Worm (Caenorhabditis elegans) whole organism, L3 larva: ENCODE results near the gene bus-1.

Experiments used
- aly-2 ChIP-seq: fragments of 150-350 bp; optimal IDR thresholded peaks from 2 replicates; lab custom pipeline; 2014; ENCODE audit warnings: missing biosample characterization, missing genetic modification characterization
- ama-1 ChIP-seq: fragments of 150-350 bp; optimal IDR thresholded peaks from 2 replicates; lab custom pipeline; 2018
- ceh-82 ChIP-seq: fragments of 150-350 bp; optimal IDR thresholded peaks from 2 replicates; lab custom pipeline; 2014; ENCODE audit warnings: missing biosample characterization, missing genetic modification characterization
- egl-27 ChIP-seq: sonication (generic microtip); optimal IDR thresholded peaks from 4 replicates; lab custom pipeline; 2017; ENCODE audit warnings: missing biosample characterization, missing genetic modification reagents, missing genetic modification characterization
- elt-1 ChIP-seq: fragments of 150-350 bp; optimal IDR thresholded peaks from 2 replicates; lab custom pipeline; 2014; ENCODE audit warnings: missing biosample characterization, missing genetic modification characterization
- mdl-1 ChIP-seq: fragments of 150-350 bp; optimal IDR thresholded peaks from 2 replicates; lab custom pipeline; 2014; ENCODE audit warnings: missing biosample characterization, missing genetic modification characterization
- nfya-1 ChIP-seq: sonication (generic microtip); optimal IDR thresholded peaks from 2 replicates; lab custom pipeline; 2017; ENCODE audit warnings: missing genetic modification characterization, mild to moderate bottlenecking, missing compliant biosample characterization, antibody characterized with exemption, moderate library complexity; ENCODE audit not compliant: insufficient read depth
- nhr-12 ChIP-seq: fragments of 150-350 bp; optimal IDR thresholded peaks from 2 replicates; lab custom pipeline; 2014; ENCODE audit warnings: missing biosample characterization, missing genetic modification characterization
- nhr-237 ChIP-seq: fragments of 150-350 bp; optimal IDR thresholded peaks from 2 replicates; lab custom pipeline; 2014; ENCODE audit warnings: missing biosample characterization, missing genetic modification characterization
- pqm-1 ChIP-seq: fragments of 150-350 bp; optimal IDR thresholded peaks from 2 replicates; lab custom pipeline; 2017; ENCODE audit warnings: missing biosample characterization, missing genetic modification characterization, inconsistent platforms
- unc-62 ChIP-seq: fragments of 150-350 bp; sonication (generic microtip); optimal IDR thresholded peaks from 4 replicates; lab custom pipeline; 2014; ENCODE audit warnings: missing biosample characterization, missing genetic modification reagents, missing genetic modification characterization
- zag-1 ChIP-seq: fragments of 150-350 bp; optimal IDR thresholded peaks from 2 replicates; lab custom pipeline; 2014; ENCODE audit warnings: missing biosample characterization, missing genetic modification characterization
- ztf-11 ChIP-seq: fragments of 150-350 bp; optimal IDR thresholded peaks from 2 replicates; lab custom pipeline; 2014; ENCODE audit warnings: missing biosample characterization, missing genetic modification characterization

DNA sequence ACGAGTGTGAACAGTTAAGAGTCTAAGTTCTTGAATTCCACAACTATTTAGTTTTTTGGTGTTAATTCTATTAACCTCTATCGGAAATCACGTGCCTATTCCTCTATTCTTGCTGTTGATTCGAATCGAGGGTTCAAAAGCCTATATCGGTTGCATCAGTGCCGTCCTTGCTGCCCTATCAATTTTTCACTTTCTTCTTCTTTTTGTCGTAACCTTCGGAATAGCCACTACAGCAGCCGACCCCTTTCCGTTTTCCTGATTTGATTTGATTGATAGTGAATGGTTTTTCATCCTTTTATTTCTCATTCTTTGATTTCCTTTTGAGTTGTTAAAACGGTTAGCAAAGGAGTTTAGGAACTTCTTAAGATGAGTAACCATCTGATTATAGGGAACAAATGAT, 30.3 kb downstream of the bus-1 start:
- TF ChIP-seq ama-1 (lab: Kevin White, UChicago), result no peak
- no peak for TF ChIP-seq elt-1
- TF ChIP-seq mdl-1 (tag; lab: Kevin White, UChicago), result no peak
- no peak for TF ChIP-seq nhr-237 (tag; lab: Kevin White, UChicago)
- no peak for TF ChIP-seq egl-27 (tag; lab: Kevin White, UChicago)
- TF ChIP-seq pqm-1, result no peak
- TF ChIP-seq ceh-82, result no peak
- no peak for TF ChIP-seq unc-62 (GFP tag; lab: Kevin White, UChicago)
- no peak for TF ChIP-seq zag-1 (tag; lab: Kevin White, UChicago)
- TF ChIP-seq nhr-12 (tag; lab: Kevin White, UChicago), result no peak
- TF ChIP-seq aly-2 (tag; lab: Kevin White, UChicago), result no peak
- no peak for TF ChIP-seq ztf-11 (tag; lab: Kevin White, UChicago)
- TF ChIP-seq nfya-1, result no peak
